Fruit fly (Drosophila melanogaster): Measurements from ENCODE around the gene Spp.

Spp gene

dm6 chr2L:540572-541210 lies 3.8 kb downstream of the Spp start (continued):
- TF ChIP-seq CG7745 (tag; optimal IDR thresholded peaks at IDR 0.05) (peak; percentile 26), bsh (GFP tag; optimal IDR thresholded peaks at IDR 0.05) (no peak), CG1832 (GFP tag; optimal IDR thresholded peaks at IDR 0.05) (no peak), mam (GFP tag; optimal IDR thresholded peaks at IDR 0.05) (no peak), gce (GFP tag; IDR thresholded peaks at IDR 0.05) (peak; percentile 58; the same call in 1 of the 3 replicates), Atf-2 (GFP tag; optimal IDR thresholded peaks at IDR 0.05) (no peak), unpg (GFP tag; optimal IDR thresholded peaks at IDR 0.05) (peak; percentile 19), Taf1 (GFP tag; IDR thresholded peaks at IDR 0.05) (no peak), aop (GFP tag; IDR thresholded peaks at IDR 0.05) (no peak), lmd (GFP tag; IDR thresholded peaks at IDR 0.05) (no peak), CG30403 (GFP tag; optimal IDR thresholded peaks at IDR 0.05) (no peak), B-H1 (GFP tag; IDR thresholded peaks at IDR 0.05) (no peak), nmo (GFP tag; optimal IDR thresholded peaks at IDR 0.05) (peak; percentile 56), sug (tag; optimal IDR thresholded peaks at IDR 0.05) (peak; percentile 68), Blimp-1 (GFP tag; optimal IDR thresholded peaks at IDR 0.05) (no peak), maf-S (GFP tag; optimal IDR thresholded peaks at IDR 0.05) (no peak), CG12391 (tag; optimal IDR thresholded peaks at IDR 0.05) (peak; percentile 35), CG10462 (GFP tag; optimal IDR thresholded peaks at IDR 0.05) (peak; percentile 95), H15 (GFP tag; IDR thresholded peaks at IDR 0.05) (no peak), CG2875 (GFP tag; optimal IDR thresholded peaks at IDR 0.05) (no peak), CrebB (tag; optimal IDR thresholded peaks at IDR 0.05) (peak; percentile 42), sc (optimal IDR thresholded peaks at IDR 0.05) (no peak), sc (GFP tag; optimal IDR thresholded peaks at IDR 0.05) (no peak), gfzf (GFP tag; optimal IDR thresholded peaks at IDR 0.05) (peak; percentile 80), repo (GFP tag; optimal IDR thresholded peaks at IDR 0.05) (no peak), ranshi (GFP tag; IDR thresholded peaks at IDR 0.05) (no peak), CG12659 (GFP tag; optimal IDR thresholded peaks at IDR 0.05) (peak; percentile 87), CG42726 (GFP tag; IDR thresholded peaks at IDR 0.05; ENCODE audit: partially characterized antibody) (peak; percentile 28), ftz-f1 (GFP tag; optimal IDR thresholded peaks at IDR 0.05) (peak; percentile 57), CG31441 (GFP tag; IDR thresholded peaks at IDR 0.05) (no peak), nau (GFP tag; optimal IDR thresholded peaks at IDR 0.05) (no peak), CG6254 (GFP tag; optimal IDR thresholded peaks at IDR 0.05) (peak; percentile 1), Sry-δ (GFP tag; optimal IDR thresholded peaks at IDR 0.05) (peak; percentile 35), tin (GFP tag; optimal IDR thresholded peaks at IDR 0.05) (no peak), zen2 (GFP tag; IDR thresholded peaks at IDR 0.05; ENCODE audit: partially characterized antibody) (peak; percentile 75; the same call in 2 of the 3 replicates), insv (GFP tag; optimal IDR thresholded peaks at IDR 0.05) (peak in 1 of 2 experiments; percentile 43), exex (tag; optimal IDR thresholded peaks at IDR 0.05) (no peak), Dip3 (GFP tag; optimal IDR thresholded peaks at IDR 0.05) (no peak), CG10959 (GFP tag; IDR thresholded peaks at IDR 0.05) (no peak), kay (GFP tag; optimal IDR thresholded peaks at IDR 0.05) (no peak), CG32772 (GFP tag; IDR thresholded peaks at IDR 0.05) (no peak), CG4854 (GFP tag; optimal IDR thresholded peaks at IDR 0.05) (no peak), corto (GFP tag; optimal IDR thresholded peaks at IDR 0.05) (no peak), abd-A (tag; optimal IDR thresholded peaks at IDR 0.05) (peak; percentile 95), seq (GFP tag; IDR thresholded peaks at IDR 0.05) (no peak), tup (GFP tag; optimal IDR thresholded peaks at IDR 0.05) (no peak), Poxn (GFP tag; IDR thresholded peaks at IDR 0.05) (no peak), grau (tag; optimal IDR thresholded peaks at IDR 0.05) (no peak), C15 (GFP tag; IDR thresholded peaks at IDR 0.05) (no peak), sisA (GFP tag; IDR thresholded peaks at IDR 0.05) (no peak)

All from whole organism, embryonic.